Fruit fly (Drosophila melanogaster) whole organism, embryonic: ENCODE data around the gene ver.

Source experiments
- Aef1 ChIP-seq: fragments of 200-800 bp; sonication (Bioruptor generic); IDR thresholded peaks from 3 replicates; pipeline ENCODE4 v1.3.6; 2022; ENCODE audit warnings: missing biosample characterization, missing genetic modification characterization
- B-H1 ChIP-seq: fragments of 200-800 bp; sonication (Bioruptor generic); IDR thresholded peaks from 3 replicates; pipeline ENCODE4 v1.3.6; 2022; ENCODE audit warnings: missing biosample characterization, missing genetic modification characterization
- Bdp1 ChIP-seq: fragments of 200-800 bp; sonication (Bioruptor generic); optimal IDR thresholded peaks from 3 replicates; lab custom pipeline; 2016; ENCODE audit warnings: missing biosample characterization, missing genetic modification characterization
- Blimp-1 ChIP-seq: fragments of 200-800 bp; sonication (Bioruptor generic); optimal IDR thresholded peaks from 3 replicates; lab custom pipeline; 2018; ENCODE audit warnings: missing biosample characterization, missing genetic modification characterization, mild to moderate bottlenecking, moderate library complexity, missing genetic modification reagents
- CG1024 ChIP-seq: fragments of 200-800 bp; sonication (Bioruptor generic); IDR thresholded peaks from 2 replicates; pipeline ENCODE4 v1.3.6; 2022; ENCODE audit warnings: missing biosample characterization, missing genetic modification characterization
- CG10543 ChIP-seq: fragments of 200-800 bp; sonication (Bioruptor generic); optimal IDR thresholded peaks from 3 replicates; lab custom pipeline; 2017; ENCODE audit warnings: missing biosample characterization, mild to moderate bottlenecking, missing genetic modification characterization, moderate library complexity
- CG11456 ChIP-seq: fragments of 200-800 bp; sonication (Bioruptor generic); IDR thresholded peaks from 3 replicates; pipeline ENCODE4 v1.3.6; 2022; ENCODE audit warnings: missing biosample characterization, missing genetic modification characterization
- CG12769 ChIP-seq: fragments of 200-800 bp; sonication (Bioruptor generic); optimal IDR thresholded peaks from 2 replicates; lab custom pipeline; 2019; ENCODE audit warnings: missing biosample characterization, mild to moderate bottlenecking, missing genetic modification characterization, moderate library complexity
- CG17829 ChIP-seq: fragments of 200-800 bp; optimal IDR thresholded peaks from 2 replicates; lab custom pipeline; 2019; ENCODE audit warnings: missing biosample characterization, mild to moderate bottlenecking, missing genetic modification characterization, moderate library complexity
- CG2202 ChIP-seq: fragments of 200-800 bp; sonication (Bioruptor generic); optimal IDR thresholded peaks from 2 replicates; lab custom pipeline; 2018; ENCODE audit warnings: missing biosample characterization, mild to moderate bottlenecking, missing genetic modification characterization
- CG34224 ChIP-seq: fragments of 200-800 bp; sonication (Bioruptor generic); IDR thresholded peaks from 3 replicates; pipeline ENCODE4 v1.3.6; 2022; ENCODE audit warnings: missing biosample characterization, missing genetic modification characterization; ENCODE audit not compliant: partially characterized antibody
- CG3838 ChIP-seq: fragments of 200-800 bp; sonication (Bioruptor generic); optimal IDR thresholded peaks from 3 replicates; lab custom pipeline; 2016; ENCODE audit warnings: missing biosample characterization, missing genetic modification characterization
- CG4360 ChIP-seq: fragments of 200-800 bp; sonication (Bioruptor generic); IDR thresholded peaks from 2 replicates; pipeline ENCODE4 v1.3.6; 2022; ENCODE audit warnings: missing biosample characterization, missing genetic modification characterization
- CG4617 ChIP-seq: fragments of 200-800 bp; sonication (Bioruptor generic); optimal IDR thresholded peaks from 3 replicates; lab custom pipeline; 2016; ENCODE audit warnings: missing biosample characterization, missing genetic modification characterization, borderline replicate concordance
- CG8359 ChIP-seq: fragments of 200-800 bp; sonication (Bioruptor generic); optimal IDR thresholded peaks from 2 replicates; lab custom pipeline; 2017; ENCODE audit warnings: missing biosample characterization, mild to moderate bottlenecking, missing genetic modification characterization, borderline replicate concordance
- CG8944 ChIP-seq: fragments of 200-800 bp; sonication (Bioruptor generic); optimal IDR thresholded peaks from 3 replicates; lab custom pipeline; 2016; ENCODE audit warnings: missing biosample characterization, missing genetic modification characterization
- Deaf1 ChIP-seq: fragments of 200-800 bp; optimal IDR thresholded peaks from 3 replicates; lab custom pipeline; 2019; ENCODE audit warnings: missing biosample characterization, mild to moderate bottlenecking, missing genetic modification characterization, moderate library complexity
- Dfd ChIP-seq, 2 experiments: fragments of >200 bp; optimal IDR thresholded peaks; 2 replicates each; lab custom pipeline; 2017; ENCODE audit warnings: missing biosample characterization in 2 of 2, missing genetic modification characterization in 2 of 2
- Drgx ChIP-seq: fragments of 200-800 bp; sonication (Bioruptor generic); IDR thresholded peaks from 2 replicates; pipeline ENCODE4 v1.3.6; 2022; ENCODE audit warnings: missing biosample characterization, missing genetic modification characterization
- Ets65A ChIP-seq: fragments of 200-800 bp; sonication (Bioruptor generic); peaks from one replicate; lab custom pipeline; 2016; ENCODE audit warnings: missing biosample characterization, missing genetic modification characterization
- GATAe ChIP-seq: fragments of 200-800 bp; sonication (Bioruptor generic); conservative IDR thresholded peaks from 2 replicates; pipeline ENCODE4 v1.3.6; 2022; ENCODE audit warnings: missing biosample characterization, missing genetic modification characterization
- H2.0 ChIP-seq: fragments of 200-800 bp; sonication (Bioruptor generic); IDR thresholded peaks from 2 replicates; pipeline ENCODE4 v1.3.6; 2022; ENCODE audit warnings: missing biosample characterization, missing genetic modification characterization
- Hr51 ChIP-seq, 2 experiments: fragments of 200-800 bp; sonication (Bioruptor generic); optimal IDR thresholded peaks; 2 replicates in 1 of 2; 3 replicates in 1 of 2; lab custom pipeline; 2016 to 2018; ENCODE audit warnings: missing biosample characterization in 2 of 2, missing genetic modification characterization in 2 of 2, mild to moderate bottlenecking in 1 of 2, moderate library complexity in 1 of 2
- MBD-R2 ChIP-seq: fragments of 200-800 bp; sonication (Bioruptor generic); IDR thresholded peaks from 2 replicates; pipeline ENCODE4 v1.3.6; 2022; ENCODE audit warnings: missing biosample characterization, missing genetic modification characterization
- Med ChIP-seq: fragments of 200-800 bp; sonication (Bioruptor generic); peaks from one replicate; lab custom pipeline; 2016; ENCODE audit warnings: missing biosample characterization, missing genetic modification characterization, mild to moderate bottlenecking, inconsistent platforms, moderate library complexity
- Nf-YA ChIP-seq: fragments of 200-800 bp; sonication (Bioruptor generic); IDR thresholded peaks from 2 replicates; pipeline ENCODE4 v1.3.6; 2022; ENCODE audit warnings: missing biosample characterization, missing genetic modification characterization
- Nf-YB ChIP-seq: fragments of 200-800 bp; sonication (Bioruptor generic); optimal IDR thresholded peaks from 3 replicates; lab custom pipeline; 2019; ENCODE audit warnings: missing biosample characterization, mild to moderate bottlenecking, missing genetic modification characterization, moderate library complexity
- Pdp1 ChIP-seq, 2 experiments: fragments of 200-800 bp; sonication (Bioruptor generic); optimal IDR thresholded peaks; 3 replicates each; lab custom pipeline; 2016; ENCODE audit warnings: missing biosample characterization in 2 of 2, missing genetic modification characterization in 2 of 2, mild to moderate bottlenecking in 1 of 2, moderate library complexity in 1 of 2
- Sin3A ChIP-seq: fragments of >200 bp; optimal IDR thresholded peaks from 2 replicates; lab custom pipeline; 2018
- Trl ChIP-seq, 3 experiments: fragments of >200 bp in 2 of 3; fragments of 200-800 bp in 1 of 3; sonication (Bioruptor generic) in 1 of 3; optimal IDR thresholded peaks; 2 replicates in 1 of 3; 3 replicates in 2 of 3; lab custom pipeline; 2016 to 2017; ENCODE audit warnings: missing biosample characterization in 1 of 3, missing genetic modification characterization in 1 of 3
- al ChIP-seq: fragments of 200-800 bp; sonication (Bioruptor generic); IDR thresholded peaks from 2 replicates; pipeline ENCODE4 v1.3.6; 2022; ENCODE audit warnings: missing biosample characterization, missing genetic modification characterization
- bcd ChIP-seq: fragments of 200-800 bp; sonication (Bioruptor generic); optimal IDR thresholded peaks from 2 replicates; lab custom pipeline; 2017; ENCODE audit warnings: missing biosample characterization, mild to moderate bottlenecking, missing genetic modification characterization
- chinmo ChIP-seq: fragments of 200-800 bp; sonication (Bioruptor generic); IDR thresholded peaks from 4 replicates; pipeline ENCODE4 v1.3.6; 2022; ENCODE audit warnings: missing biosample characterization, missing genetic modification characterization; ENCODE audit not compliant: partially characterized antibody
- dati ChIP-seq: fragments of 200-800 bp; sonication (Bioruptor generic); IDR thresholded peaks from 2 replicates; pipeline ENCODE4 v1.3.6; 2022; ENCODE audit warnings: missing biosample characterization, missing genetic modification characterization
- dmrt11E ChIP-seq: fragments of 200-800 bp; sonication (Bioruptor generic); optimal IDR thresholded peaks from 3 replicates; lab custom pipeline; 2018; ENCODE audit warnings: missing biosample characterization, mild to moderate bottlenecking, missing genetic modification characterization, moderate library complexity
- ewg ChIP-seq: fragments of 200-800 bp; sonication (Bioruptor generic); optimal IDR thresholded peaks from 3 replicates; lab custom pipeline; 2017; ENCODE audit warnings: mild to moderate bottlenecking, missing biosample characterization, missing genetic modification reagents, missing genetic modification characterization
- hth ChIP-seq: fragments of >200 bp; optimal IDR thresholded peaks from 2 replicates; lab custom pipeline; 2017; ENCODE audit warnings: inconsistent platforms
- insv ChIP-seq, 2 experiments: fragments of 200-800 bp; sonication (Bioruptor generic); optimal IDR thresholded peaks; 3 replicates each; lab custom pipeline; 2016 to 2018; ENCODE audit warnings: missing biosample characterization in 2 of 2, missing genetic modification characterization in 2 of 2
- mam ChIP-seq: fragments of 200-800 bp; sonication (Bioruptor generic); optimal IDR thresholded peaks from 3 replicates; lab custom pipeline; 2016; ENCODE audit warnings: missing biosample characterization, missing genetic modification characterization
- mld ChIP-seq: fragments of 200-800 bp; sonication (Bioruptor generic); IDR thresholded peaks from 3 replicates; pipeline ENCODE4 v1.3.6; 2022; ENCODE audit warnings: missing biosample characterization, missing genetic modification characterization; ENCODE audit not compliant: partially characterized antibody
- nom ChIP-seq: fragments of 200-800 bp; sonication (Bioruptor generic); optimal IDR thresholded peaks from 2 replicates; lab custom pipeline; 2017; ENCODE audit warnings: missing biosample characterization, missing genetic modification characterization, mild to moderate bottlenecking, moderate library complexity, missing genetic modification reagents
- onecut ChIP-seq: fragments of 200-800 bp; sonication (Bioruptor generic); IDR thresholded peaks from 2 replicates; pipeline ENCODE4 v1.3.6; 2022; ENCODE audit warnings: missing biosample characterization, missing genetic modification characterization
- sens ChIP-seq: fragments of 200-800 bp; sonication (Bioruptor generic); peaks from one replicate; lab custom pipeline; 2016; ENCODE audit warnings: missing biosample characterization, missing genetic modification characterization
- slbo ChIP-seq: fragments of 200-800 bp; sonication (Bioruptor generic); IDR thresholded peaks from 2 replicates; pipeline ENCODE4 v1.3.6; 2022; ENCODE audit warnings: missing biosample characterization, missing genetic modification characterization
- ssp ChIP-seq: fragments of 200-800 bp; sonication (Bioruptor generic); IDR thresholded peaks from 2 replicates; pipeline ENCODE4 v1.3.6; 2022; ENCODE audit warnings: missing biosample characterization, missing genetic modification characterization
- tll ChIP-seq, 2 experiments: fragments of 200-800 bp in 1 of 2; fragments of >200 bp in 1 of 2; sonication (Bioruptor generic) in 1 of 2; optimal IDR thresholded peaks; 2 replicates each; lab custom pipeline; 2017 to 2019; ENCODE audit warnings: missing biosample characterization in 2 of 2, missing genetic modification characterization in 2 of 2, mild to moderate bottlenecking in 1 of 2, moderate library complexity in 1 of 2
- ttk ChIP-seq: fragments of 200-800 bp; sonication (Bioruptor generic); IDR thresholded peaks from 2 replicates; pipeline ENCODE4 v2.1.2; 2022; ENCODE audit warnings: missing biosample characterization, missing genetic modification characterization

The ver gene

DNA sequence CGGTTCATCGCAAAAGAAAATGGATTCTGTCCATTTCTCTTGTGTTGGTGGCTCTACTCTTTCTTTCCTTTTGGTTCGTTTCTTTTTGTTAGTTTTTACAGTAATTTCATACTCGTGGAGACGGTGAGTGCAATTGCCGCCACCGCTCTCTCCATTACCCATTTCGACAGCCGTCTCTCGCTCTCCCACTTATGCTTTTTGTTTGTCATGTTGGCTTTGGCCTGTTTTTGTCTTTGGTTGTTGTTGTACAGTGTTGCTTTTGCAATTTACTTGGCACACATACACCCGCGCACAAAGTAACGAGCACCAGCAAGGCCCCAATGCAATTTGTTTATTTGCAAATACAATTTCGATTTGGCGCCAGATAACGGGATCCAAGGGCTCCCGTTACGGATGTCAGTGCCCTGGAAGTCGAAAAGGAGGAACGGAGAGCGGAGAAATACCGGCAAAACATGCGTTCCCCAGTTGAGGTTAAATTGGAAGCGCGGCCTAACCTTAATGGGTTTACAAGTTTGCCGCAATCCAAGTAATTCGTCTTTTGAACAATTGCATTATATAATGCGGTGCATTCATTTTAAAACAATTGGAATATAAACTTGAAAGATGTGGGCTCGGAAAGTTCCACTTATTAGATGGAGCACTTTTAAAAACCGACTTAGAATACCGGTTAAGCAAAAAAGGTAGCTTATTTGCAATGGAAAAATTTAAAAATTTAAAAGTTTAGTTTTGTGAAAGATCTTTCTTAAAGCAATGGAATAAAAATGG, 7.9 kb upstream of the ver start (continued):
- TF ChIP-seq Aef1 (GFP tag; lab: Robert Waterston, UW), result no peak
- no peak for TF ChIP-seq Blimp-1 (GFP tag; lab: Kevin White, UChicago)
- peak; percentile 69 to 73 for TF ChIP-seq Trl (optimal IDR thresholded peaks at IDR 0.05; lab: Kevin White, UChicago)
- TF ChIP-seq Trl (GFP tag; optimal IDR thresholded peaks at IDR 0.05; lab: Kevin White, UChicago), result no peak
- 0 out of 4 replicates have a peak, but pooled peaks have one; percentile 35 for TF ChIP-seq chinmo (GFP tag; lab: Robert Waterston, UW)
- no peak for TF ChIP-seq ewg (GFP tag; lab: Kevin White, UChicago)
- peak; percentile 72 for TF ChIP-seq Drgx (GFP tag; lab: Robert Waterston, UW)
- TF ChIP-seq CG34224 (GFP tag; lab: Robert Waterston, UW), result 0 out of 3 replicates have a peak, but pooled peaks have one; percentile 14
- TF ChIP-seq GATAe (GFP tag; lab: Robert Waterston, UW), result no peak
- TF ChIP-seq CG17829 (tag; lab: Kevin White, UChicago), result no peak
- TF ChIP-seq CG4360 (GFP tag; lab: Robert Waterston, UW), result peak; percentile 68
- TF ChIP-seq CG4617 (GFP tag; lab: Kevin White, UChicago), result no peak
- TF ChIP-seq CG2202, result no peak
- no peak for TF ChIP-seq CG8359 (GFP tag; lab: Kevin White, UChicago)
- peak; percentile 24 for TF ChIP-seq CG12769 (tag; lab: Kevin White, UChicago)
- TF ChIP-seq mld (GFP tag; lab: Robert Waterston, UW), result no peak
- no peak for TF ChIP-seq CG1024 (GFP tag; lab: Robert Waterston, UW)
- TF ChIP-seq mam, result no peak
- no peak for TF ChIP-seq Deaf1 (tag; lab: Kevin White, UChicago)
- no peak for TF ChIP-seq B-H1 (GFP tag; lab: Robert Waterston, UW)
- no peak for TF ChIP-seq onecut
- TF ChIP-seq CG3838, result no peak
- no peak for TF ChIP-seq ssp
- TF ChIP-seq slbo (GFP tag; lab: Robert Waterston, UW), result no peak
- no peak for TF ChIP-seq bcd
- TF ChIP-seq Pdp1 (GFP tag; optimal IDR thresholded peaks at IDR 0.05; lab: Kevin White, UChicago), result peak in 1 of 2 experiments; percentile 85
- TF ChIP-seq MBD-R2 (GFP tag; lab: Robert Waterston, UW), result no peak
- TF ChIP-seq Sin3A (lab: Kevin White, UChicago), result no peak
- no peak for TF ChIP-seq ttk
- TF ChIP-seq nom, result peak; percentile 95
- no peak for TF ChIP-seq tll (GFP tag; optimal IDR thresholded peaks at IDR 0.05; lab: Kevin White, UChicago)
- TF ChIP-seq, all 482 proteins: peak for 14

DNA sequence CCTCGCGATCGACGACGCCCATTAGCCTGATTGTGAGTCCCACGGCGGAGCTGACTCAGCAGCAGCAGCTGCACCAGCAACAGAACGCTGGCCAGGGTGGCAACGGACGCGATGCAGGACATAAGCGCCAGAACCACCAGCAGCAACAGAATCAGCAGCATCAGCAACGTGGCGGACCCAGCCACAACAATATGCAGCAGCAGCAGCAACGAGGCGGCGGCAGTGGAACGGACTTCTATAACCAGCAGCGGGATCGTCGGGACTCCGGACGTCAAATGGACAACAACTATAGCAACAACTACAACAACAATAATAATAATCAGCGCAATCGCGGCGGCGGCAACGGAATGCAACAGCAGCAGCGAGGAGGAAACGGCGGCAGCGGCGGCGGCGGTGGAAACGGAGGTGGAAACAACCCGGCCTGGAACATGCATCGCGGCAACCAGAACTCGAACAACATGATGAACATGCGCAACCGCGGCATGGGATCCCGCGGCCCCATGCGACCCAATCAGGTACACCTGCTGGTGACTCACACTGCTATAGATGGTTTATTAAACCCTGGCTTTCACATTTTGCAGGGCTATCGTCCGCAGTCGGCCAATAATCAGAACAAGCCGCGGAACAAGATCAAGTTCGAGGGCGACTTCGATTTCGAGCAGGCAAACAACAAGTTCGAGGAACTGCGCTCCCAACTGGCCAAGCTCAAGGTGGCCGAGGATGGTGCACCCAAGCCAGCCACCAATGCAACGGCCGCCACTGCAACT, 6.2 kb upstream of the ver start:
- TF ChIP-seq CG8944 (GFP tag; lab: Kevin White, UChicago) (peak; percentile 16), CG11456 (GFP tag; lab: Robert Waterston, UW) (0 out of 3 replicates have a peak, but pooled peaks have one; percentile 58), Dfd (GFP tag; optimal IDR thresholded peaks at IDR 0.05; lab: Kevin White, UChicago) (peak in 1 of 2 experiments; percentile 81), CG10543 (GFP tag; lab: Kevin White, UChicago) (no peak), Med (peak; percentile 66), dmrt11E (tag; lab: Kevin White, UChicago) (no peak), al (0 out of 2 replicates have a peak, but pooled peaks have one; percentile 12), dati (GFP tag; lab: Robert Waterston, UW) (no peak), sens (GFP tag; lab: Kevin White, UChicago) (peak; percentile 21), Nf-YB (GFP tag; lab: Kevin White, UChicago) (no peak), Hr51 (GFP tag; optimal IDR thresholded peaks at IDR 0.05; lab: Kevin White, UChicago) (peak in 1 of 2 experiments; percentile 12), hth (lab: Kevin White, UChicago) (no peak), Ets65A (GFP tag; lab: Kevin White, UChicago) (peak; percentile 64), H2.0 (0 out of 2 replicates have a peak, but pooled peaks have one; percentile 11), Bdp1 (no peak), Nf-YA (GFP tag; lab: Robert Waterston, UW) (0 out of 2 replicates have a peak, but pooled peaks have one; percentile 22), insv (GFP tag; optimal IDR thresholded peaks at IDR 0.05; lab: Kevin White, UChicago) (no peak)
